Worm (Caenorhabditis elegans) whole organism, midembryonic: Measurements from ENCODE around the gene rrsr-1.

Source experiments
- flt-1 ChIP-seq: fragments of 200-800 bp; sonication (Bioruptor generic); IDR thresholded peaks from 2 replicates; pipeline ENCODE4 v1.3.6; 2022; ENCODE audit warnings: missing genetic modification characterization, missing compliant biosample characterization
- klf-2 ChIP-seq: fragments of 200-800 bp; sonication (Bioruptor generic); conservative IDR thresholded peaks from 2 replicates; pipeline ENCODE4 v1.3.6; 2022; ENCODE audit warnings: missing genetic modification reagents, missing genetic modification characterization, missing compliant biosample characterization

DNA sequence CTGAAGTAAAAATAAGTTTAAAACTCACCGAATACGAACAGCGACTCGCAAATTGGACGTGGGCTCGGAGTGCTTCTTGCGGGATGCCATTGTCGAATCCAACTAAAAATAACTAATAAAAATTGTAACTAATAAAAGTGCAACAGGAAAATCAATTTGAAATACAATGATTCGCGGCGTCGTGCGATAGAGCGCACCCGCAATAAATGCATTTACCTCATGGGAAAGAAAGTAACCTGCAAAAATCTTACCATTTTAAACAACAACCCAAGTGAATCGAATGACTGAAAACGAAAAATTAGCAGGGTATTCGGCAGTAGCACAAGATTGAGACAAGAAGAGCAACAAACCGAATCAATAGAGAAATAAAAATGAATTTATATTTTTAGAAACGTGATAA, 31.8 kb upstream of the rrsr-1 start, which contains the start of gene bmk-1:
- TF ChIP-seq flt-1 (GFP tag; lab: Robert Waterston, UW) (no peak), klf-2 (GFP tag; lab: Robert Waterston, UW) (no peak)
